Worm (Caenorhabditis elegans) whole organism, young adult: ENCODE data around the gene pho-5.

Experiments used
- F33H1.4 ChIP-seq: fragments of 200-800 bp; sonication (Bioruptor generic); IDR thresholded peaks from 2 replicates; pipeline ENCODE4 v1.3.6; 2022; ENCODE audit warnings: missing genetic modification reagents, missing genetic modification characterization, missing compliant biosample characterization
- K11D2.4 ChIP-seq: fragments of 200-800 bp; sonication (Bioruptor generic); IDR thresholded peaks from 2 replicates; pipeline ENCODE4 v1.3.6; 2022; ENCODE audit warnings: missing genetic modification reagents, missing genetic modification characterization, missing compliant biosample characterization
- T07F8.4 ChIP-seq: sonication (generic microtip); optimal IDR thresholded peaks from 2 replicates; lab custom pipeline; 2016; ENCODE audit warnings: mild to moderate bottlenecking, missing genetic modification characterization, moderate library complexity, missing compliant biosample characterization
- T26A5.8 ChIP-seq: sonication (generic microtip); optimal IDR thresholded peaks from 2 replicates; lab custom pipeline; 2016; ENCODE audit warnings: missing genetic modification characterization, missing compliant biosample characterization
- Y53F4B.3 ChIP-seq: fragments of 200-800 bp; sonication (Bioruptor generic); IDR thresholded peaks from 2 replicates; pipeline ENCODE4 v1.3.6; 2022; ENCODE audit warnings: missing genetic modification reagents, missing genetic modification characterization, missing compliant biosample characterization
- Y53G8AR.9 ChIP-seq: fragments of 200-800 bp; sonication (Bioruptor generic); conservative IDR thresholded peaks from 2 replicates; pipeline ENCODE4 v1.3.6; 2022; ENCODE audit warnings: missing genetic modification reagents, missing genetic modification characterization, missing compliant biosample characterization
- atf-7 ChIP-seq: sonication (generic microtip); optimal IDR thresholded peaks from 2 replicates; lab custom pipeline; 2017; ENCODE audit warnings: mild to moderate bottlenecking, missing genetic modification characterization, missing compliant biosample characterization
- attf-6 ChIP-seq: fragments of 200-800 bp; sonication (Bioruptor generic); IDR thresholded peaks from 2 replicates; pipeline ENCODE4 v1.3.6; 2022; ENCODE audit warnings: missing genetic modification reagents, missing genetic modification characterization, missing compliant biosample characterization
- ccch-3 ChIP-seq: fragments of 200-800 bp; sonication (Bioruptor generic); optimal IDR thresholded peaks from 2 replicates; lab custom pipeline; 2018; ENCODE audit warnings: mild to moderate bottlenecking, missing genetic modification characterization, missing compliant biosample characterization
- cebp-1 ChIP-seq, 2 experiments: fragments of 200-800 bp in 1 of 2; sonication (Bioruptor generic) in 1 of 2; sonication (generic microtip) in 1 of 2; IDR thresholded peaks in 1 of 2; optimal IDR thresholded peaks in 1 of 2; 2 replicates each; pipeline versions ENCODE4 v1.3.6 to Lab custom; 2017 to 2022; ENCODE audit warnings: missing compliant biosample characterization in 2 of 2, missing genetic modification characterization in 2 of 2, mild to moderate bottlenecking in 1 of 2, missing genetic modification reagents in 1 of 2, moderate library complexity in 1 of 2
- ceh-27 ChIP-seq: fragments of 200-800 bp; sonication (Bioruptor generic); optimal IDR thresholded peaks from 2 replicates; lab custom pipeline; 2018; ENCODE audit warnings: mild to moderate bottlenecking, missing genetic modification characterization, moderate library complexity, missing compliant biosample characterization
- ceh-79 ChIP-seq: sonication (generic microtip); optimal IDR thresholded peaks from 2 replicates; lab custom pipeline; 2017; ENCODE audit warnings: mild to moderate bottlenecking, missing genetic modification characterization, missing compliant biosample characterization
- ceh-91 ChIP-seq: fragments of 200-800 bp; sonication (Bioruptor generic); IDR thresholded peaks from 2 replicates; pipeline ENCODE4 v1.3.6; 2022; ENCODE audit warnings: missing genetic modification reagents, missing genetic modification characterization, missing compliant biosample characterization
- die-1 ChIP-seq: sonication (generic microtip); optimal IDR thresholded peaks from 2 replicates; lab custom pipeline; 2016; ENCODE audit warnings: missing genotype, mild to moderate bottlenecking, missing genetic modification characterization, missing compliant biosample characterization
- ets-4 ChIP-seq: fragments of 200-800 bp; sonication (Bioruptor generic); optimal IDR thresholded peaks from 2 replicates; lab custom pipeline; 2018; ENCODE audit warnings: mild to moderate bottlenecking, missing genetic modification characterization, missing compliant biosample characterization
- gei-17 ChIP-seq: fragments of 200-800 bp; sonication (Bioruptor generic); optimal IDR thresholded peaks from 2 replicates; lab custom pipeline; 2018; ENCODE audit warnings: mild to moderate bottlenecking, missing genetic modification characterization, missing compliant biosample characterization
- hlh-26 ChIP-seq: fragments of 200-800 bp; sonication (Bioruptor generic); conservative IDR thresholded peaks from 2 replicates; pipeline ENCODE4 v1.3.6; 2022; ENCODE audit warnings: missing genetic modification reagents, missing genetic modification characterization, missing compliant biosample characterization
- hmg-1.2 ChIP-seq: fragments of 200-800 bp; sonication (Bioruptor generic); IDR thresholded peaks from 2 replicates; pipeline ENCODE4 v1.3.6; 2022; ENCODE audit warnings: missing genetic modification reagents, missing genetic modification characterization, missing compliant biosample characterization
- hsf-1 ChIP-seq: fragments of 200-800 bp; sonication (Bioruptor generic); IDR thresholded peaks from 2 replicates; pipeline ENCODE4 v1.3.6; 2022; ENCODE audit warnings: missing genetic modification reagents, missing genetic modification characterization, missing compliant biosample characterization
- let-607 ChIP-seq, 2 experiments: fragments of 200-800 bp in 1 of 2; sonication (Bioruptor generic) in 1 of 2; sonication (generic microtip) in 1 of 2; optimal IDR thresholded peaks; 2 replicates each; lab custom pipeline; 2016 to 2018; ENCODE audit warnings: mild to moderate bottlenecking in 2 of 2, missing compliant biosample characterization in 2 of 2, missing genetic modification characterization in 2 of 2, moderate library complexity in 2 of 2, missing genotype in 1 of 2
- lin-26 ChIP-seq: fragments of 200-800 bp; sonication (Bioruptor generic); IDR thresholded peaks from 2 replicates; pipeline ENCODE4 v1.3.6; 2022; ENCODE audit warnings: missing genetic modification reagents, missing genetic modification characterization, missing compliant biosample characterization
- lin-40 ChIP-seq: sonication (generic microtip); optimal IDR thresholded peaks from 2 replicates; lab custom pipeline; 2016; ENCODE audit warnings: missing genetic modification characterization, mild to moderate bottlenecking, missing compliant biosample characterization, missing genotype, missing genetic modification reagents
- lin-54 ChIP-seq: fragments of 200-800 bp; sonication (Bioruptor generic); optimal IDR thresholded peaks from 2 replicates; lab custom pipeline; 2018; ENCODE audit warnings: mild to moderate bottlenecking, missing genetic modification characterization, missing compliant biosample characterization
- lir-1 ChIP-seq: fragments of 200-800 bp; sonication (Bioruptor generic); conservative IDR thresholded peaks from 2 replicates; pipeline ENCODE4 v1.3.6; 2022; ENCODE audit warnings: missing genetic modification reagents, missing genetic modification characterization, missing compliant biosample characterization
- madf-6 ChIP-seq: fragments of 200-800 bp; sonication (Bioruptor generic); IDR thresholded peaks from 2 replicates; pipeline ENCODE4 v1.3.6; 2022; ENCODE audit warnings: missing genetic modification reagents, missing genetic modification characterization, missing compliant biosample characterization
- mcd-1 ChIP-seq: fragments of 200-800 bp; sonication (Bioruptor generic); IDR thresholded peaks from 2 replicates; pipeline ENCODE4 v1.3.6; 2022; ENCODE audit warnings: missing genetic modification reagents, missing genetic modification characterization, missing compliant biosample characterization
- mes-4 ChIP-seq: sonication (generic microtip); optimal IDR thresholded peaks from 2 replicates; lab custom pipeline; 2016; ENCODE audit warnings: missing genotype, missing genetic modification characterization, missing compliant biosample characterization
- mxl-1 ChIP-seq: sonication (generic microtip); optimal IDR thresholded peaks from 2 replicates; lab custom pipeline; 2016; ENCODE audit warnings: missing genetic modification characterization, missing compliant biosample characterization
- nfya-1 ChIP-seq: sonication (generic microtip); optimal IDR thresholded peaks from 2 replicates; lab custom pipeline; 2017; ENCODE audit warnings: antibody characterized with exemption, missing compliant biosample characterization, missing genetic modification characterization, borderline replicate concordance; ENCODE audit not compliant: insufficient read depth
- nfya-2 ChIP-seq: fragments of 200-800 bp; sonication (Bioruptor generic); IDR thresholded peaks from 2 replicates; pipeline ENCODE4 v1.3.6; 2022; ENCODE audit warnings: missing genetic modification reagents, missing genetic modification characterization, missing compliant biosample characterization
- nhr-179 ChIP-seq: sonication (generic microtip); optimal IDR thresholded peaks from 2 replicates; lab custom pipeline; 2016; ENCODE audit warnings: mild to moderate bottlenecking, missing genetic modification characterization, missing compliant biosample characterization
- nhr-27 ChIP-seq: fragments of 200-800 bp; sonication (Bioruptor generic); optimal IDR thresholded peaks from 2 replicates; lab custom pipeline; 2018; ENCODE audit warnings: mild to moderate bottlenecking, missing genetic modification characterization, moderate library complexity, missing compliant biosample characterization
- nhr-80 ChIP-seq: sonication (generic microtip); optimal IDR thresholded peaks from 2 replicates; lab custom pipeline; 2016; ENCODE audit warnings: missing genetic modification characterization, missing compliant biosample characterization
- nhr-90 ChIP-seq: sonication (generic microtip); optimal IDR thresholded peaks from 2 replicates; lab custom pipeline; 2016; ENCODE audit warnings: missing genotype, mild to moderate bottlenecking, missing genetic modification characterization, missing compliant biosample characterization
- pbrm-1 ChIP-seq: fragments of 200-800 bp; sonication (Bioruptor generic); IDR thresholded peaks from 2 replicates; pipeline ENCODE4 v1.3.6; 2022; ENCODE audit warnings: missing genetic modification reagents, missing genetic modification characterization, missing compliant biosample characterization
- rcor-1 ChIP-seq: fragments of 200-800 bp; sonication (Bioruptor generic); IDR thresholded peaks from 2 replicates; pipeline ENCODE4 v1.3.6; 2022; ENCODE audit warnings: missing genetic modification reagents, missing genetic modification characterization, missing compliant biosample characterization
- rec-8 ChIP-seq, 2 experiments: sonication (generic microtip); optimal IDR thresholded peaks; 2 replicates each; lab custom pipeline; 2016; ENCODE audit warnings: mild to moderate bottlenecking in 2 of 2, missing genetic modification characterization in 2 of 2, missing genetic modification reagents in 2 of 2, missing genotype in 2 of 2, missing biosample characterization in 1 of 2, missing compliant biosample characterization in 1 of 2, moderate library complexity in 1 of 2
- snpc-3.4 ChIP-seq: sonication (generic microtip); optimal IDR thresholded peaks from 2 replicates; lab custom pipeline; 2017; ENCODE audit warnings: missing genetic modification characterization, mild to moderate bottlenecking, missing compliant biosample characterization, antibody characterized with exemption, moderate library complexity, missing genotype, missing genetic modification reagents
- snpc-4 ChIP-seq, 5 experiments: fragments of 150-350 bp in 1 of 5; sonication (generic microtip) in 4 of 5; optimal IDR thresholded peaks; 2 replicates each; lab custom pipeline; 2014 to 2018; ENCODE audit warnings: missing genetic modification characterization in 5 of 5, missing biosample characterization in 3 of 5, antibody characterized with exemption in 2 of 5, mild to moderate bottlenecking in 2 of 5, missing compliant biosample characterization in 2 of 5, missing genotype in 2 of 5, moderate library complexity in 2 of 5, missing genetic modification reagents in 1 of 5
- somi-1 ChIP-seq: fragments of 200-800 bp; sonication (Bioruptor generic); optimal IDR thresholded peaks from 2 replicates; lab custom pipeline; 2018; ENCODE audit warnings: mild to moderate bottlenecking, missing genetic modification characterization, missing compliant biosample characterization
- sptf-2 ChIP-seq: fragments of 200-800 bp; sonication (Bioruptor generic); optimal IDR thresholded peaks from 2 replicates; lab custom pipeline; 2018; ENCODE audit warnings: mild to moderate bottlenecking, missing genetic modification characterization, missing compliant biosample characterization
- tbp1 ChIP-seq: fragments of 200-800 bp; sonication (Bioruptor generic); optimal IDR thresholded peaks from 2 replicates; lab custom pipeline; 2018; ENCODE audit warnings: mild to moderate bottlenecking, missing genetic modification characterization, missing compliant biosample characterization
- tbx-9 ChIP-seq: sonication (generic microtip); optimal IDR thresholded peaks from 2 replicates; lab custom pipeline; 2016; ENCODE audit warnings: borderline replicate concordance, missing genetic modification characterization, inconsistent platforms, missing compliant biosample characterization
- unc-130 ChIP-seq: sonication (generic microtip); optimal IDR thresholded peaks from 2 replicates; lab custom pipeline; 2016; ENCODE audit warnings: missing genetic modification reagents, missing genetic modification characterization, missing compliant biosample characterization
- unc-62 ChIP-seq: fragments of 150-350 bp; optimal IDR thresholded peaks from 2 replicates; lab custom pipeline; 2014; ENCODE audit warnings: missing biosample characterization, missing genetic modification reagents, missing genetic modification characterization
- xnd-1 ChIP-seq: sonication (generic microtip); optimal IDR thresholded peaks from 2 replicates; lab custom pipeline; 2016; ENCODE audit warnings: missing genotype, missing genetic modification reagents, missing genetic modification characterization, missing compliant biosample characterization
- ztf-26 ChIP-seq: sonication (generic microtip); optimal IDR thresholded peaks from 2 replicates; lab custom pipeline; 2017; ENCODE audit warnings: missing genetic modification characterization, missing compliant biosample characterization

pho-5 gene

ce11 chrIII:7272828-7273227 is 12.9 kb downstream of the pho-5 start:
- TF ChIP-seq tbx-9 (no peak), nhr-27 (no peak), snpc-3.4 (tag; lab: Kevin White, UChicago) (no peak), cebp-1 (GFP tag; IDR thresholded peaks at IDR 0.05; lab: Robert Waterston, UW) (no peak), cebp-1 (tag; optimal IDR thresholded peaks at IDR 0.05; lab: Kevin White, UChicago) (peak; percentile 45), somi-1 (GFP tag; lab: Kevin White, UChicago) (peak; percentile 59), ccch-3 (no peak), hmg-1.2 (GFP tag; lab: Robert Waterston, UW) (no peak), attf-6 (GFP tag; lab: Robert Waterston, UW) (no peak), K11D2.4 (GFP tag; lab: Robert Waterston, UW) (no peak), nfya-2 (GFP tag; lab: Robert Waterston, UW) (no peak), mcd-1 (GFP tag; lab: Robert Waterston, UW) (0 out of 2 replicates have a peak, but pooled peaks have one; percentile 19), T07F8.4 (tag; lab: Kevin White, UChicago) (no peak), unc-62 (GFP tag; lab: Kevin White, UChicago) (no peak), hlh-26 (GFP tag; lab: Robert Waterston, UW) (no peak), die-1 (tag; lab: Kevin White, UChicago) (peak; percentile 8), nhr-80 (tag; lab: Kevin White, UChicago) (peak; percentile 52), ztf-26 (tag; lab: Kevin White, UChicago) (peak; percentile 63), pbrm-1 (GFP tag; lab: Robert Waterston, UW) (peak; percentile 37; the same call in 1 of the 2 replicates), sptf-2 (GFP tag; lab: Kevin White, UChicago) (no peak), nfya-1 (tag; lab: Kevin White, UChicago) (no peak), rec-8 (tag; optimal IDR thresholded peaks at IDR 0.05; lab: Kevin White, UChicago) (no peak), lin-40 (tag; lab: Kevin White, UChicago) (peak; percentile 51), lin-26 (peak; percentile 42; the same call in 1 of the 2 replicates), nhr-90 (tag; lab: Kevin White, UChicago) (peak; percentile 8), mxl-1 (tag; lab: Kevin White, UChicago) (no peak), lir-1 (GFP tag; lab: Robert Waterston, UW) (no peak), T26A5.8 (no peak), ceh-91 (GFP tag; lab: Robert Waterston, UW) (no peak), nhr-179 (tag; lab: Kevin White, UChicago) (no peak), mes-4 (tag; lab: Kevin White, UChicago) (no peak), hsf-1 (GFP tag; lab: Robert Waterston, UW) (no peak), lin-54 (GFP tag; lab: Kevin White, UChicago) (peak; percentile 3), rcor-1 (GFP tag; lab: Robert Waterston, UW) (no peak), xnd-1 (tag; lab: Kevin White, UChicago) (no peak), Y53F4B.3 (GFP tag; lab: Robert Waterston, UW) (no peak), ets-4 (GFP tag; lab: Kevin White, UChicago) (no peak)

ce11 chrIII:7272088-7272487 is 13.6 kb downstream of the pho-5 start:
- TF ChIP-seq madf-6 = peak; percentile 37; the same call in 1 of the 2 replicates
- TF ChIP-seq nhr-80 (tag; lab: Kevin White, UChicago) = peak; percentile 27
- TF ChIP-seq let-607 (tag; optimal IDR thresholded peaks at IDR 0.05; lab: Kevin White, UChicago) = no peak
- TF ChIP-seq mcd-1 (GFP tag; lab: Robert Waterston, UW) = peak; percentile 61
- TF ChIP-seq tbp1 = peak; percentile 39
- no peak for TF ChIP-seq snpc-4 (GFP tag; optimal IDR thresholded peaks at IDR 0.05; lab: Kevin White, UChicago)
- peak in 1 of 4 experiments; percentile 6 for TF ChIP-seq snpc-4 (tag; optimal IDR thresholded peaks at IDR 0.05; lab: Kevin White, UChicago)
- peak; percentile 53 for TF ChIP-seq atf-7 (tag; lab: Kevin White, UChicago)
- no peak for TF ChIP-seq unc-130
- TF ChIP-seq ceh-27 = peak; percentile 37
- peak; percentile 20 for TF ChIP-seq lin-54 (GFP tag; lab: Kevin White, UChicago)
- no peak for TF ChIP-seq ceh-79 (tag; lab: Kevin White, UChicago)
- TF ChIP-seq Y53G8AR.9 (GFP tag; lab: Robert Waterston, UW) = peak; percentile 30; the same call in 1 of the 2 replicates
- TF ChIP-seq pbrm-1 (GFP tag; lab: Robert Waterston, UW) = 0 out of 2 replicates have a peak, but pooled peaks have one; percentile 52
- 0 out of 2 replicates have a peak, but pooled peaks have one; percentile 9 for TF ChIP-seq F33H1.4
- TF ChIP-seq gei-17 (GFP tag; lab: Kevin White, UChicago) = peak; percentile 18
